Worm (Caenorhabditis elegans): Measurements from ENCODE around the gene R08A2.9.

ce11 chrV:14716114-14716513 is 8.1 kb downstream of the R08A2.9 start, which contains the start of gene fbxa-147:
- TF ChIP-seq K09A11.1 (tag; optimal IDR thresholded peaks at IDR 0.05; ENCODE audit: insufficient read depth) (no peak), fkh-10 (GFP tag; optimal IDR thresholded peaks at IDR 0.05) (no peak), pha-4 (tag; optimal IDR thresholded peaks at IDR 0.05) (no peak), hlh-6 (tag; optimal IDR thresholded peaks at IDR 0.05) (no peak), pqm-1 (tag; optimal IDR thresholded peaks at IDR 0.05) (no peak), nfya-1 (tag; optimal IDR thresholded peaks at IDR 0.05) (no peak), ama-1 (optimal IDR thresholded peaks at IDR 0.05) (no peak), nhr-11 (tag; optimal IDR thresholded peaks at IDR 0.05) (no peak)

Measured in whole organism, late embryonic.